Fruit fly (Drosophila melanogaster) ovary, adult (tissue): ENCODE data around the gene CG14667.

Experiments used
- CG17801 ChIP-seq: fragments of 200-800 bp; optimal IDR thresholded peaks from 2 replicates; lab custom pipeline; 2019; ENCODE audit warnings: missing biosample characterization, mild to moderate bottlenecking, missing genetic modification characterization, moderate library complexity; ENCODE audit not compliant: partially characterized antibody

Gene CG14667

dm6 chr3R:5374720-5375119 is at the start of gene CG14667, which contains the start of gene hd:
Gene CG14667 (plus strand): TSS chr3R:5375022.
Gene hd (minus strand): TSS chr3R:5374962.
- no peak for TF ChIP-seq CG17801

- TF ChIP-seq CG17801: no peak
Measured at dm6 chr3R:5326166-5326565, 48.7 kb upstream of the CG14667 start.

dm6 chr3R:5327911-5328310 is 46.9 kb upstream of the CG14667 start:
- TF ChIP-seq CG17801: no peak

dm6 chr3R:5330338-5330737 is 44.5 kb upstream of the CG14667 start:
- no peak for TF ChIP-seq CG17801

- no peak for TF ChIP-seq CG17801
Measured at dm6 chr3R:5331764-5332405, 42.9 kb upstream of the CG14667 start.

dm6 chr3R:5346707-5347323 is 28.0 kb upstream of the CG14667 start:
- no peak for TF ChIP-seq CG17801

dm6 chr3R:5350393-5350972 is 24.3 kb upstream of the CG14667 start, which contains the start of gene mtd:
Gene mtd (minus strand): TSS chr3R:5350443.
- no peak for TF ChIP-seq CG17801

- TF ChIP-seq CG17801: no peak
Measured at dm6 chr3R:5354373-5355134, 20.3 kb upstream of the CG14667 start, which contains the start of the genes CG11999 and CG1161. Gene CG11999 (minus strand): TSS chr3R:5354747. Gene CG1161 (plus strand): TSS chr3R:5355092.

- no peak for TF ChIP-seq CG17801
Measured at dm6 chr3R:5355135-5355493, 19.7 kb upstream of the CG14667 start.

dm6 chr3R:5357935-5358414 is 16.8 kb upstream of the CG14667 start, which contains the start of gene Prosbeta7:
Gene Prosbeta7 (minus strand): TSS chr3R:5358364.
- TF ChIP-seq CG17801: peak; percentile 68

- no peak for TF ChIP-seq CG17801
Measured at dm6 chr3R:5361681-5362319, 13.0 kb upstream of the CG14667 start.

dm6 chr3R:5363412-5363811 is 11.4 kb upstream of the CG14667 start:
- TF ChIP-seq CG17801: no peak

dm6 chr3R:5364539-5365273 is 10.1 kb upstream of the CG14667 start:
- TF ChIP-seq CG17801: no peak

- no peak for TF ChIP-seq CG17801
Measured at dm6 chr3R:5367512-5368169, 7.2 kb upstream of the CG14667 start.

- TF ChIP-seq CG17801: peak; percentile 22
Measured at dm6 chr3R:5368170-5368781, 6.5 kb upstream of the CG14667 start, which contains the start of gene Cerk. Gene Cerk (minus strand): TSS chr3R:5368306.
